Worm (Caenorhabditis elegans) whole organism, mixed stage, embryonic: ENCODE results near the gene tag-325.
A peak's percentile ranks its signal among the peaks of the same experiment; 100 is the strongest.

Experiments
- bed-3 ChIP-seq: fragments of 200-800 bp; sonication (Bioruptor generic); optimal IDR thresholded peaks from 3 replicates; lab custom pipeline; 2018; ENCODE audit warnings: mild to moderate bottlenecking, missing genetic modification characterization, moderate library complexity, missing compliant biosample characterization
- blmp-1 ChIP-seq: fragments of 150-350 bp; optimal IDR thresholded peaks from 2 replicates; lab custom pipeline; 2014; ENCODE audit warnings: missing biosample characterization, missing genetic modification characterization
- ceh-39 ChIP-seq: fragments of 150-350 bp; optimal IDR thresholded peaks from 2 replicates; lab custom pipeline; 2014; ENCODE audit warnings: missing biosample characterization, missing genetic modification characterization
- ceh-43 ChIP-seq: fragments of 200-800 bp; sonication (Bioruptor generic); optimal IDR thresholded peaks from 2 replicates; lab custom pipeline; 2018; ENCODE audit warnings: mild to moderate bottlenecking, missing genetic modification characterization, moderate library complexity, missing compliant biosample characterization
- ceh-83 ChIP-seq: fragments of 200-800 bp; sonication (Bioruptor generic); optimal IDR thresholded peaks from 2 replicates; lab custom pipeline; 2018; ENCODE audit warnings: mild to moderate bottlenecking, missing genetic modification characterization, missing compliant biosample characterization
- ces-1 ChIP-seq: fragments of 150-350 bp; optimal IDR thresholded peaks from 2 replicates; lab custom pipeline; 2014; ENCODE audit warnings: missing biosample characterization, missing genetic modification reagents, missing genetic modification characterization
- cnd-1 ChIP-seq: fragments of 200-800 bp; sonication (Bioruptor generic); optimal IDR thresholded peaks from 2 replicates; lab custom pipeline; 2018; ENCODE audit warnings: mild to moderate bottlenecking, missing genetic modification characterization, missing compliant biosample characterization
- drap-1 ChIP-seq: fragments of 200-800 bp; sonication (Bioruptor generic); optimal IDR thresholded peaks from 3 replicates; lab custom pipeline; 2018; ENCODE audit warnings: mild to moderate bottlenecking, missing genetic modification characterization, missing compliant biosample characterization
- elt-1 ChIP-seq: sonication (generic microtip); optimal IDR thresholded peaks from 2 replicates; lab custom pipeline; 2017; ENCODE audit warnings: missing genetic modification characterization, mild to moderate bottlenecking, missing compliant biosample characterization, antibody characterized with exemption, moderate library complexity, borderline replicate concordance; ENCODE audit not compliant: insufficient read depth
- elt-3 ChIP-seq: fragments of 150-350 bp; optimal IDR thresholded peaks from 2 replicates; lab custom pipeline; 2014; ENCODE audit warnings: missing biosample characterization, missing genetic modification characterization
- flh-1 ChIP-seq: fragments of 200-800 bp; sonication (Bioruptor generic); optimal IDR thresholded peaks from 2 replicates; lab custom pipeline; 2018; ENCODE audit warnings: mild to moderate bottlenecking, missing genetic modification characterization, moderate library complexity, missing compliant biosample characterization
- ham-2 ChIP-seq: fragments of 200-800 bp; sonication (Bioruptor generic); optimal IDR thresholded peaks from 2 replicates; lab custom pipeline; 2018; ENCODE audit warnings: mild to moderate bottlenecking, missing genetic modification characterization, missing compliant biosample characterization
- hlh-1 ChIP-seq: fragments of 150-350 bp; optimal IDR thresholded peaks from 2 replicates; lab custom pipeline; 2014; ENCODE audit warnings: missing biosample characterization, missing genetic modification reagents, missing genetic modification characterization
- lin-13 ChIP-seq: fragments of 150-350 bp; optimal IDR thresholded peaks from 2 replicates; lab custom pipeline; 2014; ENCODE audit warnings: missing biosample characterization, missing genetic modification characterization
- lin-32 ChIP-seq: fragments of 200-800 bp; sonication (Bioruptor generic); optimal IDR thresholded peaks from 2 replicates; lab custom pipeline; 2018; ENCODE audit warnings: mild to moderate bottlenecking, missing genetic modification characterization, missing compliant biosample characterization
- lsy-2 ChIP-seq: fragments of 150-350 bp; optimal IDR thresholded peaks from 2 replicates; lab custom pipeline; 2014; ENCODE audit warnings: missing biosample characterization, missing genetic modification characterization
- mab-5 ChIP-seq: fragments of 150-350 bp; optimal IDR thresholded peaks from 2 replicates; lab custom pipeline; 2014; ENCODE audit warnings: missing biosample characterization, missing genetic modification characterization
- nhr-12 ChIP-seq: fragments of 150-350 bp; optimal IDR thresholded peaks from 2 replicates; lab custom pipeline; 2014; ENCODE audit warnings: missing biosample characterization, missing genetic modification characterization
- nhr-2 ChIP-seq: fragments of 150-350 bp; optimal IDR thresholded peaks from 2 replicates; lab custom pipeline; 2014; ENCODE audit warnings: missing biosample characterization, missing genetic modification characterization
- nhr-237 ChIP-seq: fragments of 150-350 bp; optimal IDR thresholded peaks from 2 replicates; lab custom pipeline; 2014; ENCODE audit warnings: missing biosample characterization, missing genetic modification characterization
- nhr-76 ChIP-seq: sonication (generic microtip); optimal IDR thresholded peaks from 2 replicates; lab custom pipeline; 2017; ENCODE audit warnings: missing biosample characterization, missing genetic modification characterization
- sem-2 ChIP-seq: fragments of 200-800 bp; sonication (Bioruptor generic); optimal IDR thresholded peaks from 2 replicates; lab custom pipeline; 2018; ENCODE audit warnings: mild to moderate bottlenecking, missing genetic modification characterization, missing compliant biosample characterization
- snpc-4 ChIP-seq: fragments of 150-350 bp; optimal IDR thresholded peaks from 2 replicates; lab custom pipeline; 2014; ENCODE audit warnings: missing biosample characterization, missing genetic modification characterization
- sptf-1 ChIP-seq: sonication (generic microtip); optimal IDR thresholded peaks from 2 replicates; lab custom pipeline; 2017; ENCODE audit warnings: mild to moderate bottlenecking, missing genetic modification characterization, moderate library complexity, missing compliant biosample characterization
- tbx-8 ChIP-seq: fragments of 200-800 bp; sonication (Bioruptor generic); optimal IDR thresholded peaks from 2 replicates; lab custom pipeline; 2018; ENCODE audit warnings: mild to moderate bottlenecking, missing genetic modification characterization, moderate library complexity, missing compliant biosample characterization
- unc-120 ChIP-seq: sonication (generic microtip); optimal IDR thresholded peaks from 2 replicates; lab custom pipeline; 2017; ENCODE audit warnings: missing genetic modification characterization, missing compliant biosample characterization; ENCODE audit not compliant: poor library complexity, severe bottlenecking
- unc-62 ChIP-seq: fragments of 150-350 bp; optimal IDR thresholded peaks from 2 replicates; lab custom pipeline; 2014; ENCODE audit warnings: missing biosample characterization, missing genetic modification reagents, missing genetic modification characterization
- zip-8 ChIP-seq: fragments of 150-350 bp; optimal IDR thresholded peaks from 2 replicates; lab custom pipeline; 2014; ENCODE audit warnings: missing biosample characterization, missing genetic modification characterization
- ztf-11 ChIP-seq: fragments of 150-350 bp; optimal IDR thresholded peaks from 2 replicates; lab custom pipeline; 2014; ENCODE audit warnings: missing biosample characterization, missing genetic modification characterization

The tag-325 gene

DNA sequence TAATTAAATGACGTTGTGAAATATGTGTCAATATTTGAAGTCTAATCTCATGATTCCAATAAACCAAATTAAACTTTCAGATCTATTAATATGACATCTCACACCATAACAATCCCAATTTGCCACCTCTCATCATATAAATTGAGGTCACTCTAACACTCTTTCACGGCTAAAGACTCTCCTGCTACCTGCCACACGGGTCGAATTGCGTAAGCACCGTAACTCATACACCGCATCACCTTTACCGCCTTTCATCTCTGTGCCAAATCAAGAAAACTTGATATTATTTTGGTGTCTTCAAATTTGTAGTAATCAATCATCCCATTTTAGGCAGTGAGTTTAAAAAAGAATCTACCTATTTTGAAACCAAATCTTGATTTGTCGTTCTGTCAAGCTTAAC, 9.7 kb downstream of the tag-325 start:
- TF ChIP-seq nhr-237 (tag; lab: Kevin White, UChicago), result no peak
- TF ChIP-seq nhr-12, result no peak
- TF ChIP-seq nhr-2, result peak; percentile 95

- TF ChIP-seq lsy-2 (tag; lab: Kevin White, UChicago) (peak; percentile 87), zip-8 (tag; lab: Kevin White, UChicago) (no peak)
Measured at ce11 chrIII:4808089-4808488, 11.5 kb downstream of the tag-325 start.

ce11 chrIII:4809526-4810153, 13.0 kb downstream of the tag-325 start, which contains the start of gene pal-1:
Gene pal-1, minus strand, starts transcription at chrIII:4809576.
- TF ChIP-seq sem-2 (GFP tag; lab: Kevin White, UChicago), result no peak
- TF ChIP-seq elt-1 (tag; lab: Kevin White, UChicago), result no peak
- TF ChIP-seq nhr-2, result peak; percentile 53
- TF ChIP-seq zip-8 (tag; lab: Kevin White, UChicago), result peak; percentile 60

DNA sequence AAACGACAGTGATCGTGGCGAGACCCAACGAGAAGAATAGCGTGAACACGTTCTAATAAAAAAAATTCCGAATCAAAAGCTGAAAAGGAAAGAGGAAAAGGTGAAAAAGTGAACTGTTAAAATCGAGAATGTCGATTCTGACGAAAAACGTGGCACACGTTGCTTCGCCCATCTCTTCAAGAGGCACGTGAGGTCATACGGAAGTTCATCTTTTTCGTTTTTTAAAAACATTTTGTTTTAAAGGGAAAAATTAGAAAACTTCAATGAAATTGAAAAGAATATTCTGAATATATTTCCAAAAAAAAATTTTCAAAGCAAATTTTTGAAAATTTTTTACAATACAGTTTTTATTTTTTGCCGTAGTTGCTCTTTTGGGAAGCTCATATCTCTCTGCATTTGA, 14.6 kb downstream of the tag-325 start, which contains the start of gene C38D4.7:
Gene C38D4.7, minus strand, starts transcription at position 101 of the 400 bp plus-strand sequence.
- no peak for TF ChIP-seq blmp-1 (tag; lab: Kevin White, UChicago)
- TF ChIP-seq, all 35 proteins: peak for 0

ce11 chrIII:4814730-4815129, 18.1 kb downstream of the tag-325 start, which contains the start of gene arl-6:
Gene arl-6, minus strand, starts transcription at chrIII:4814830.
- TF ChIP-seq nhr-12 (no peak), elt-3 (tag; lab: Kevin White, UChicago) (no peak), sptf-1 (tag; lab: Kevin White, UChicago) (no peak), lin-13 (tag; lab: Kevin White, UChicago) (no peak), unc-62 (GFP tag; lab: Kevin White, UChicago) (no peak), drap-1 (GFP tag; lab: Kevin White, UChicago) (no peak), blmp-1 (tag; lab: Kevin White, UChicago) (no peak), ceh-43 (GFP tag; lab: Kevin White, UChicago) (no peak), ceh-83 (no peak), unc-120 (tag; lab: Kevin White, UChicago) (no peak), ztf-11 (no peak), snpc-4 (no peak), mab-5 (tag; lab: Kevin White, UChicago) (no peak), zip-8 (tag; lab: Kevin White, UChicago) (no peak), flh-1 (GFP tag; lab: Kevin White, UChicago) (no peak), ham-2 (no peak), nhr-237 (tag; lab: Kevin White, UChicago) (no peak), sem-2 (GFP tag; lab: Kevin White, UChicago) (no peak), ceh-39 (tag; lab: Kevin White, UChicago) (no peak)

DNA sequence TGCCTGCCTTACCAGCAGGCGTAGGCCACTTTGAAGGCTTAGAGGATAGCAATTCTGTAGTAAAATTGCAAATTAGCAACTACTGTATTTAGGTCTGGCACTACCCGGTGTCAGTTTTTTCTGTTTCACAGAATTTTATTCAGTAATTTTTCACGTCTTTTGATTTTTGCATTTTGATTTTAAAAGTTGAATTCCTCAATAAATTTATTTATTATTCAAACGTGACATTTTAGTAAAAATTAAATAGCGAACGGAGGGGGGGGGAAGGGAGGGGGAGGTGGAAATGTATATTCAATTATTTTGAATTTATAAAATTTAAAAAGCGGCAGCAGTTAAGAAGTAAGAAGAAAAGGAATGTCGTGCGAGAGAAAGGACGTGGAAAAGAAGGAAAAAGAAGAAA, 20.6 kb downstream of the tag-325 start, which contains the start of gene F26A1.4:
Gene F26A1.4, plus strand, starts transcription at position 301 of the 400 bp plus-strand sequence.
- TF ChIP-seq zip-8 (tag; lab: Kevin White, UChicago) (no peak), lin-32 (no peak), ces-1 (no peak), cnd-1 (no peak), tbx-8 (GFP tag; lab: Kevin White, UChicago) (no peak), nhr-76 (tag; lab: Kevin White, UChicago) (no peak), hlh-1 (tag; lab: Kevin White, UChicago) (no peak), ztf-11 (no peak), drap-1 (GFP tag; lab: Kevin White, UChicago) (no peak), elt-1 (tag; lab: Kevin White, UChicago) (no peak), unc-62 (GFP tag; lab: Kevin White, UChicago) (no peak), bed-3 (GFP tag; lab: Kevin White, UChicago) (no peak)
- TF ChIP-seq, all 35 proteins: peak for 0
